Worm (Caenorhabditis elegans) whole organism, L4 larva: Measurements from ENCODE around the gene ZK686.5.
A peak's percentile ranks its signal among the peaks of the same experiment; 100 is the strongest.

Source experiments
- F26F4.8 ChIP-seq: fragments of 200-800 bp; sonication (Bioruptor generic); conservative IDR thresholded peaks from 2 replicates; pipeline ENCODE4 v1.3.6; 2022; ENCODE audit warnings: missing genetic modification characterization, missing compliant biosample characterization
- F37D6.2 ChIP-seq: sonication (generic microtip); optimal IDR thresholded peaks from 2 replicates; lab custom pipeline; 2016; ENCODE audit warnings: mild to moderate bottlenecking, missing genetic modification characterization, missing compliant biosample characterization
- Y105C5A.15 ChIP-seq: fragments of 200-800 bp; sonication (Bioruptor generic); IDR thresholded peaks from 2 replicates; pipeline ENCODE4 v1.3.6; 2022; ENCODE audit warnings: missing genetic modification characterization, missing compliant biosample characterization
- ZK546.5 ChIP-seq, 2 experiments: sonication (generic microtip); optimal IDR thresholded peaks; 2 replicates each; lab custom pipeline; 2017; ENCODE audit warnings: missing biosample characterization in 2 of 2, missing genetic modification characterization in 2 of 2
- ceh-32 ChIP-seq: sonication (generic microtip); optimal IDR thresholded peaks from 2 replicates; lab custom pipeline; 2016; ENCODE audit warnings: mild to moderate bottlenecking, missing genetic modification characterization, missing compliant biosample characterization; ENCODE audit not compliant: poor library complexity
- dmd-8 ChIP-seq: fragments of 200-800 bp; sonication (Bioruptor generic); IDR thresholded peaks from 2 replicates; pipeline ENCODE4 v1.3.6; 2022; ENCODE audit warnings: missing genetic modification characterization, missing compliant biosample characterization
- dmd-9 ChIP-seq: fragments of 200-800 bp; sonication (Bioruptor generic); IDR thresholded peaks from 2 replicates; pipeline ENCODE4 v1.3.6; 2022; ENCODE audit warnings: missing genetic modification reagents, missing genetic modification characterization, missing compliant biosample characterization
- duxl-1 ChIP-seq: sonication (generic microtip); optimal IDR thresholded peaks from 2 replicates; lab custom pipeline; 2016; ENCODE audit warnings: mild to moderate bottlenecking, missing genetic modification characterization, moderate library complexity, missing compliant biosample characterization; ENCODE audit not compliant: poor library complexity
- jun-1 ChIP-seq: fragments of 150-350 bp; optimal IDR thresholded peaks from 2 replicates; lab custom pipeline; 2014; ENCODE audit warnings: missing biosample characterization, missing genetic modification reagents, missing genetic modification characterization
- lin-1 ChIP-seq: fragments of 200-800 bp; sonication (Bioruptor generic); IDR thresholded peaks from 2 replicates; pipeline ENCODE4 v1.3.6; 2022; ENCODE audit warnings: missing genetic modification reagents, missing genetic modification characterization, missing compliant biosample characterization
- lin-29 ChIP-seq: fragments of 200-800 bp; sonication (Bioruptor generic); IDR thresholded peaks from 2 replicates; pipeline ENCODE4 v1.3.6; 2022; ENCODE audit warnings: missing genetic modification reagents, missing genetic modification characterization, missing compliant biosample characterization
- mxl-3 ChIP-seq: fragments of 200-800 bp; sonication (Bioruptor generic); optimal IDR thresholded peaks from 2 replicates; lab custom pipeline; 2018; ENCODE audit warnings: mild to moderate bottlenecking, missing genetic modification characterization, missing compliant biosample characterization
- nhr-11 ChIP-seq: fragments of 150-350 bp; optimal IDR thresholded peaks from 2 replicates; lab custom pipeline; 2014; ENCODE audit warnings: missing biosample characterization, missing genetic modification characterization
- nhr-28 ChIP-seq: fragments of 150-350 bp; optimal IDR thresholded peaks from 2 replicates; lab custom pipeline; 2014; ENCODE audit warnings: missing biosample characterization, missing genetic modification characterization
- nhr-6 ChIP-seq: fragments of 150-350 bp; optimal IDR thresholded peaks from 2 replicates; lab custom pipeline; 2014; ENCODE audit warnings: missing biosample characterization, missing genetic modification characterization
- pha-4 ChIP-seq, 2 experiments: fragments of 150-350 bp in 1 of 2; fragments of 200-800 bp in 1 of 2; sonication (Bioruptor generic) in 1 of 2; IDR thresholded peaks in 1 of 2; optimal IDR thresholded peaks in 1 of 2; 2 replicates each; pipeline versions ENCODE4 v1.3.6 to Lab custom; 2014 to 2022; ENCODE audit warnings: missing genetic modification characterization in 2 of 2, missing genetic modification reagents in 2 of 2, missing biosample characterization in 1 of 2, missing compliant biosample characterization in 1 of 2
- rbr-2 ChIP-seq: sonication (generic microtip); optimal IDR thresholded peaks from 2 replicates; lab custom pipeline; 2016; ENCODE audit warnings: missing genotype, missing genetic modification characterization, missing compliant biosample characterization
- set-16 ChIP-seq: fragments of 200-800 bp; sonication (Bioruptor generic); IDR thresholded peaks from 2 replicates; pipeline ENCODE4 v1.3.6; 2022; ENCODE audit warnings: missing genetic modification reagents, missing genetic modification characterization, missing compliant biosample characterization
- unc-39 ChIP-seq: sonication (generic microtip); optimal IDR thresholded peaks from 2 replicates; lab custom pipeline; 2017; ENCODE audit warnings: missing biosample characterization, missing genetic modification characterization
- unc-62 ChIP-seq, 3 experiments: fragments of 150-350 bp in 1 of 3; sonication (generic microtip); optimal IDR thresholded peaks in 2 of 3; peaks in 1 of 3; 1 replicate in 1 of 3; 2 replicates in 2 of 3; lab custom pipeline; 2014 to 2017; ENCODE audit warnings: missing biosample characterization in 3 of 3, missing genetic modification characterization in 3 of 3, missing genetic modification reagents in 3 of 3, missing genotype in 1 of 3
- zfp-2 ChIP-seq: sonication (generic microtip); optimal IDR thresholded peaks from 2 replicates; lab custom pipeline; 2016; ENCODE audit warnings: mild to moderate bottlenecking, missing genetic modification characterization, missing compliant biosample characterization

ZK686.5 gene

ce11 chrIII:7767415-7767814, at the start of gene ZK686.5:
Gene ZK686.5 (minus strand): TSS chrIII:7767515.
- TF ChIP-seq ceh-32 (tag; lab: Kevin White, UChicago) (no peak), ZK546.5 (tag; optimal IDR thresholded peaks at IDR 0.05; lab: Kevin White, UChicago) (no peak), unc-39 (no peak), F26F4.8 (GFP tag; lab: Robert Waterston, UW) (no peak), rbr-2 (tag; lab: Kevin White, UChicago) (no peak), dmd-8 (GFP tag; lab: Robert Waterston, UW) (no peak), mxl-3 (GFP tag; lab: Kevin White, UChicago) (no peak), jun-1 (tag; lab: Kevin White, UChicago) (no peak), nhr-11 (tag; lab: Kevin White, UChicago) (no peak)
- TF ChIP-seq, all 104 proteins: peak for 0

- TF ChIP-seq dmd-9 (GFP tag; lab: Robert Waterston, UW) (no peak), lin-29 (GFP tag; lab: Robert Waterston, UW) (no peak), jun-1 (tag; lab: Kevin White, UChicago) (no peak), pha-4 (GFP tag; IDR thresholded peaks at IDR 0.05; lab: Robert Waterston, UW) (no peak), pha-4 (tag; optimal IDR thresholded peaks at IDR 0.05; lab: Kevin White, UChicago) (no peak), nhr-6 (peak; percentile 100), duxl-1 (no peak)
- TF ChIP-seq, all 104 proteins: peak for 1
Observed at ce11 chrIII:7816463-7816862, 49.1 kb upstream of the ZK686.5 start.

ce11 chrIII:7815571-7816348, 48.4 kb upstream of the ZK686.5 start:
- TF ChIP-seq nhr-6 (peak; percentile 100), zfp-2 (tag; lab: Kevin White, UChicago) (no peak)

ce11 chrIII:7815056-7815366, 47.7 kb upstream of the ZK686.5 start:
- peak in 1 of 2 experiments; percentile 49 for TF ChIP-seq unc-62 (GFP tag; optimal IDR thresholded peaks at IDR 0.05 in 1 of 2; lab: Kevin White, UChicago)
- TF ChIP-seq unc-62 (tag; optimal IDR thresholded peaks at IDR 0.05; lab: Kevin White, UChicago): no peak
- TF ChIP-seq nhr-28 (tag; lab: Kevin White, UChicago): no peak

ce11 chrIII:7814159-7815055, 47.1 kb upstream of the ZK686.5 start, which contains the start of gene egl-5:
Gene egl-5 (plus strand): TSS chrIII:7814374.
- TF ChIP-seq nhr-6 (peak; percentile 100), Y105C5A.15 (GFP tag; lab: Robert Waterston, UW) (no peak)

- peak; percentile 91 for TF ChIP-seq set-16
- TF ChIP-seq F37D6.2 (tag; lab: Kevin White, UChicago): no peak
- peak in 1 of 2 experiments; percentile 12 for TF ChIP-seq unc-62 (GFP tag; optimal IDR thresholded peaks at IDR 0.05 in 1 of 2; lab: Kevin White, UChicago)
- no peak for TF ChIP-seq unc-62 (tag; optimal IDR thresholded peaks at IDR 0.05; lab: Kevin White, UChicago)
- peak; percentile 62 for TF ChIP-seq duxl-1
- TF ChIP-seq, all 104 proteins: peak for 3
Observed at ce11 chrIII:7812208-7812880, 45.0 kb upstream of the ZK686.5 start.

ce11 chrIII:7809033-7809432, 41.7 kb upstream of the ZK686.5 start:
- TF ChIP-seq nhr-6: no peak
- TF ChIP-seq lin-1: no peak
